Worm (Caenorhabditis elegans): ENCODE measurements around the gene str-32.

DNA sequence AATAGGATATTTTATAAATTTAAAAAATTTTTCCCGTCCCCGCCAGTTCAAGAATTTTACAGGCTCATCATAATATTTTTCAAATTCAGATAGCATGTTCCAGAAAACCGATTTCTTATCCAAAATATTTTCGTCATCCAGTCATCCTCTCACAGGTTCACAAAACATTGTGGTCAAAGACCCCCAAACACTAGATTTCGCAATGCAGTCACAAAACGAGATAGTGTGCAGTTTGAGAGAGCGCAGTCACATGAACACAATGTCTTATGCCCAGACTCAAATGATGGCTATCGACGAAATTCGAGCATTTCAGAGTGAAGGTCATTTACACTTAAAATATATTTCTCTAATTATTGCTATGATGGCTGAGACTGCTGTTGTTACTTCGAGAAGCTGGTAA is 36.7 kb downstream of the str-32 start, which contains the start of gene abhd-5.2:
- TF ChIP-seq ztf-11 (tag; optimal IDR thresholded peaks at IDR 0.05): no peak
- TF ChIP-seq egl-27 (tag; optimal IDR thresholded peaks at IDR 0.05): no peak
- no peak for TF ChIP-seq aly-2 (tag; optimal IDR thresholded peaks at IDR 0.05)
- no peak for TF ChIP-seq alr-1 (tag; optimal IDR thresholded peaks at IDR 0.05)

All from whole organism, L2 larva.